Worm (Caenorhabditis elegans) whole organism, mixed stage, embryonic: Measurements from ENCODE around the gene mrpl-4.

Source experiments
- M03D4.4 ChIP-seq: sonication (generic microtip); optimal IDR thresholded peaks from 2 replicates; lab custom pipeline; 2017; ENCODE audit warnings: mild to moderate bottlenecking, missing genetic modification characterization, missing compliant biosample characterization
- bed-3 ChIP-seq: fragments of 200-800 bp; sonication (Bioruptor generic); optimal IDR thresholded peaks from 3 replicates; lab custom pipeline; 2018; ENCODE audit warnings: mild to moderate bottlenecking, missing genetic modification characterization, moderate library complexity, missing compliant biosample characterization
- blmp-1 ChIP-seq: fragments of 150-350 bp; optimal IDR thresholded peaks from 2 replicates; lab custom pipeline; 2014; ENCODE audit warnings: missing biosample characterization, missing genetic modification characterization
- ceh-43 ChIP-seq: fragments of 200-800 bp; sonication (Bioruptor generic); optimal IDR thresholded peaks from 2 replicates; lab custom pipeline; 2018; ENCODE audit warnings: mild to moderate bottlenecking, missing genetic modification characterization, moderate library complexity, missing compliant biosample characterization
- ceh-83 ChIP-seq: fragments of 200-800 bp; sonication (Bioruptor generic); optimal IDR thresholded peaks from 2 replicates; lab custom pipeline; 2018; ENCODE audit warnings: mild to moderate bottlenecking, missing genetic modification characterization, missing compliant biosample characterization
- ces-1 ChIP-seq: fragments of 150-350 bp; optimal IDR thresholded peaks from 2 replicates; lab custom pipeline; 2014; ENCODE audit warnings: missing biosample characterization, missing genetic modification reagents, missing genetic modification characterization
- cnd-1 ChIP-seq: fragments of 200-800 bp; sonication (Bioruptor generic); optimal IDR thresholded peaks from 2 replicates; lab custom pipeline; 2018; ENCODE audit warnings: mild to moderate bottlenecking, missing genetic modification characterization, missing compliant biosample characterization
- drap-1 ChIP-seq: fragments of 200-800 bp; sonication (Bioruptor generic); optimal IDR thresholded peaks from 3 replicates; lab custom pipeline; 2018; ENCODE audit warnings: mild to moderate bottlenecking, missing genetic modification characterization, missing compliant biosample characterization
- elt-1 ChIP-seq: sonication (generic microtip); optimal IDR thresholded peaks from 2 replicates; lab custom pipeline; 2017; ENCODE audit warnings: missing genetic modification characterization, mild to moderate bottlenecking, missing compliant biosample characterization, antibody characterized with exemption, moderate library complexity, borderline replicate concordance; ENCODE audit not compliant: insufficient read depth
- elt-3 ChIP-seq: fragments of 150-350 bp; optimal IDR thresholded peaks from 2 replicates; lab custom pipeline; 2014; ENCODE audit warnings: missing biosample characterization, missing genetic modification characterization
- ham-2 ChIP-seq: fragments of 200-800 bp; sonication (Bioruptor generic); optimal IDR thresholded peaks from 2 replicates; lab custom pipeline; 2018; ENCODE audit warnings: mild to moderate bottlenecking, missing genetic modification characterization, missing compliant biosample characterization
- hlh-1 ChIP-seq: fragments of 150-350 bp; optimal IDR thresholded peaks from 2 replicates; lab custom pipeline; 2014; ENCODE audit warnings: missing biosample characterization, missing genetic modification reagents, missing genetic modification characterization
- lin-13 ChIP-seq: fragments of 150-350 bp; optimal IDR thresholded peaks from 2 replicates; lab custom pipeline; 2014; ENCODE audit warnings: missing biosample characterization, missing genetic modification characterization
- lin-32 ChIP-seq: fragments of 200-800 bp; sonication (Bioruptor generic); optimal IDR thresholded peaks from 2 replicates; lab custom pipeline; 2018; ENCODE audit warnings: mild to moderate bottlenecking, missing genetic modification characterization, missing compliant biosample characterization
- lsy-2 ChIP-seq: fragments of 150-350 bp; optimal IDR thresholded peaks from 2 replicates; lab custom pipeline; 2014; ENCODE audit warnings: missing biosample characterization, missing genetic modification characterization
- mab-5 ChIP-seq: fragments of 150-350 bp; optimal IDR thresholded peaks from 2 replicates; lab custom pipeline; 2014; ENCODE audit warnings: missing biosample characterization, missing genetic modification characterization
- mep-1 ChIP-seq: fragments of 150-350 bp; optimal IDR thresholded peaks from 2 replicates; lab custom pipeline; 2017; ENCODE audit warnings: missing biosample characterization, missing genetic modification reagents, missing genetic modification characterization, inconsistent platforms
- mls-2 ChIP-seq: sonication (generic microtip); optimal IDR thresholded peaks from 2 replicates; lab custom pipeline; 2016; ENCODE audit warnings: mild to moderate bottlenecking, missing genetic modification characterization, moderate library complexity, missing compliant biosample characterization
- nhr-12 ChIP-seq: fragments of 150-350 bp; optimal IDR thresholded peaks from 2 replicates; lab custom pipeline; 2014; ENCODE audit warnings: missing biosample characterization, missing genetic modification characterization
- nhr-2 ChIP-seq: fragments of 150-350 bp; optimal IDR thresholded peaks from 2 replicates; lab custom pipeline; 2014; ENCODE audit warnings: missing biosample characterization, missing genetic modification characterization
- nhr-237 ChIP-seq: fragments of 150-350 bp; optimal IDR thresholded peaks from 2 replicates; lab custom pipeline; 2014; ENCODE audit warnings: missing biosample characterization, missing genetic modification characterization
- nhr-28 ChIP-seq: fragments of 150-350 bp; optimal IDR thresholded peaks from 2 replicates; lab custom pipeline; 2014; ENCODE audit warnings: missing biosample characterization, missing genetic modification characterization
- nhr-76 ChIP-seq: sonication (generic microtip); optimal IDR thresholded peaks from 2 replicates; lab custom pipeline; 2017; ENCODE audit warnings: missing biosample characterization, missing genetic modification characterization
- pha-4 ChIP-seq: fragments of 150-350 bp; optimal IDR thresholded peaks from 2 replicates; lab custom pipeline; 2018; ENCODE audit warnings: missing biosample characterization, missing genetic modification reagents, missing genetic modification characterization
- sem-2 ChIP-seq: fragments of 200-800 bp; sonication (Bioruptor generic); optimal IDR thresholded peaks from 2 replicates; lab custom pipeline; 2018; ENCODE audit warnings: mild to moderate bottlenecking, missing genetic modification characterization, missing compliant biosample characterization
- snpc-4 ChIP-seq: fragments of 150-350 bp; optimal IDR thresholded peaks from 2 replicates; lab custom pipeline; 2014; ENCODE audit warnings: missing biosample characterization, missing genetic modification characterization
- tbx-8 ChIP-seq: fragments of 200-800 bp; sonication (Bioruptor generic); optimal IDR thresholded peaks from 2 replicates; lab custom pipeline; 2018; ENCODE audit warnings: mild to moderate bottlenecking, missing genetic modification characterization, moderate library complexity, missing compliant biosample characterization
- unc-120 ChIP-seq: sonication (generic microtip); optimal IDR thresholded peaks from 2 replicates; lab custom pipeline; 2017; ENCODE audit warnings: missing genetic modification characterization, missing compliant biosample characterization; ENCODE audit not compliant: poor library complexity, severe bottlenecking
- unc-39 ChIP-seq: fragments of 150-350 bp; optimal IDR thresholded peaks from 2 replicates; lab custom pipeline; 2014; ENCODE audit warnings: missing biosample characterization, missing genetic modification characterization
- unc-62 ChIP-seq: fragments of 150-350 bp; optimal IDR thresholded peaks from 2 replicates; lab custom pipeline; 2014; ENCODE audit warnings: missing biosample characterization, missing genetic modification reagents, missing genetic modification characterization
- ztf-11 ChIP-seq: fragments of 150-350 bp; optimal IDR thresholded peaks from 2 replicates; lab custom pipeline; 2014; ENCODE audit warnings: missing biosample characterization, missing genetic modification characterization

Gene mrpl-4

ce11 chrV:8507324-8507723, 40.3 kb downstream of the mrpl-4 start, which contains the start of gene ZK994.6:
TSS of gene ZK994.6 (minus strand) at chrV:8507424.
- TF ChIP-seq ces-1 (GFP tag; lab: Kevin White, UChicago): peak; percentile 37
- TF ChIP-seq lsy-2: no peak

- TF ChIP-seq ham-2 (GFP tag; lab: Kevin White, UChicago): no peak
- TF ChIP-seq ces-1 (GFP tag; lab: Kevin White, UChicago): no peak
- no peak for TF ChIP-seq cnd-1 (tag; lab: Kevin White, UChicago)
- no peak for TF ChIP-seq elt-3 (tag; lab: Kevin White, UChicago)
- TF ChIP-seq mls-2 (tag; lab: Kevin White, UChicago): no peak
- TF ChIP-seq unc-62 (GFP tag; lab: Kevin White, UChicago): no peak
- TF ChIP-seq lin-32 (GFP tag; lab: Kevin White, UChicago): no peak
- TF ChIP-seq nhr-2 (tag; lab: Kevin White, UChicago): no peak
- no peak for TF ChIP-seq nhr-237 (tag; lab: Kevin White, UChicago)
- TF ChIP-seq drap-1: no peak
- TF ChIP-seq ztf-11 (tag; lab: Kevin White, UChicago): no peak
- no peak for TF ChIP-seq mab-5 (tag; lab: Kevin White, UChicago)
- no peak for TF ChIP-seq ceh-83
Observed at ce11 chrV:8513361-8513760, 46.3 kb downstream of the mrpl-4 start, which contains the start of gene F45F2.9. TSS of gene F45F2.9 (minus strand) at chrV:8513461.

DNA sequence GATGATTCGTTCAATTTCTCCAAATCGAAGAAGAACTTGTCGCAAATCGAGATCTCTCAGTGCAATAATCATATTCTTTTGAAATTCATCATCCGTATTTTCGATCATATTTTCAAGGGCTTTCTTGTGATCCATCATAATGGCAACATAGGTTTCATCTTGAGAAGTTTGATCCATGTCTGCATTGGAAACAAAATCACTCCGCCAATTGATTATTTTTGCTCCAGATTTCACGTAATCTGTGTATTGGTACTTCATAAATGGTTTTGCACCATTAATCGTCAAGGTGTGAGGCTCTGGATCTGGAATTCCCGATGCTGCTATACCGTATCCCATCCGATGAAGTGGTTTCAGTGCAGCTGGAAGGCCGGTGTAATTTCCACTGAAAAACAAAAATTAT, 49.4 kb downstream of the mrpl-4 start:
- TF ChIP-seq blmp-1 (tag; lab: Kevin White, UChicago) (no peak), unc-39 (tag; lab: Kevin White, UChicago) (no peak), nhr-76 (tag; lab: Kevin White, UChicago) (no peak)

DNA sequence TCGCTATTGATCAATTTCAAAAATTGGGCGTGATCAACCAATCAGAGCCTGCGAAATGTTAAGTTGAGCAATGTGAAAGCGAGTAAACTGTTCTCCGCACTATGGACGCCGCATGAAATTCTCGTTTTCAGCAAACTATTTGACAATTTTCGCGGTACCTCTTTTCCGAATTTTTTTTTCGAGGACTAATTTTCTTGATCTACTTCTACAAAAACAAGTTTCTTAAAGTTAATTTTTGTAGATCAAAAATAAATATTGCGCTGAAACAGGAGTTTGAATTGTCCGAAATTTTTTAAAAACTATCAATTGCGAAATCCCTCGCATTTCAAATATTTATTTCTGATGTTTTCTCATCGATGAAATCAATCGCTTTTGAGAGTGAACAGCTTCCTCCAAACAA, 50.6 kb downstream of the mrpl-4 start:
- TF ChIP-seq nhr-28 (tag; lab: Kevin White, UChicago): no peak
- no peak for TF ChIP-seq tbx-8
- no peak for TF ChIP-seq bed-3 (GFP tag; lab: Kevin White, UChicago)
- no peak for TF ChIP-seq blmp-1 (tag; lab: Kevin White, UChicago)
- no peak for TF ChIP-seq drap-1
- TF ChIP-seq elt-1 (tag; lab: Kevin White, UChicago): no peak
- TF ChIP-seq unc-120 (tag; lab: Kevin White, UChicago): no peak
- no peak for TF ChIP-seq lin-13 (tag; lab: Kevin White, UChicago)
- TF ChIP-seq ztf-11 (tag; lab: Kevin White, UChicago): no peak
- no peak for TF ChIP-seq lin-32 (GFP tag; lab: Kevin White, UChicago)
- no peak for TF ChIP-seq sem-2 (GFP tag; lab: Kevin White, UChicago)
- no peak for TF ChIP-seq ceh-83
- TF ChIP-seq unc-62 (GFP tag; lab: Kevin White, UChicago): no peak
- no peak for TF ChIP-seq ham-2 (GFP tag; lab: Kevin White, UChicago)
- no peak for TF ChIP-seq snpc-4 (tag; lab: Kevin White, UChicago)
- no peak for TF ChIP-seq M03D4.4 (tag; lab: Kevin White, UChicago)

ce11 chrV:8518283-8518682, 51.2 kb downstream of the mrpl-4 start:
- TF ChIP-seq elt-1 (tag; lab: Kevin White, UChicago): no peak
- TF ChIP-seq mab-5 (tag; lab: Kevin White, UChicago): no peak
- TF ChIP-seq drap-1: no peak
- TF ChIP-seq nhr-12 (tag; lab: Kevin White, UChicago): no peak
- no peak for TF ChIP-seq pha-4 (tag; lab: Kevin White, UChicago)
- TF ChIP-seq hlh-1 (tag; lab: Kevin White, UChicago): no peak
- TF ChIP-seq unc-39 (tag; lab: Kevin White, UChicago): no peak
- no peak for TF ChIP-seq nhr-76 (tag; lab: Kevin White, UChicago)
- no peak for TF ChIP-seq ceh-43 (GFP tag; lab: Kevin White, UChicago)
- TF ChIP-seq mep-1 (tag; lab: Kevin White, UChicago): no peak
